Worm (Caenorhabditis elegans): ENCODE results near the gene Y71H2B.8.

DNA sequence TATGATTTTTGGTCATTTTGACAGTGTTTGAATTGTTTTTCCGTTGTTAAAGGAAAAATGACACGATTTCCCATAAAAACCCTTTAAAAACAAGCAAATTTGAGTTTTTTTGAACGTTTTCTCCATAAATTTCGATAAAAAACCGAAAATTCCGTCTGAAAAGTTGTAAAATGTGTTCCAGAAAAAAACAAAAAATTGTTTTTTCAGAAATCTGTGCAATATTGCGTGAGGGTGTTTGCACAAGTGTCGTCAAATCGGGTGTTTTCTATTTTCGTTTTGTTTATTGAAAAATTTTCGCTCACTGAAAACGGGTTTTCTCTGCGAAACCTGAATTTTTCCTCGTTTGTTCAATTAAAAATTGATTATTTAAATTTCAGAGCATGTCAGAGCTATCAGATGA is 40.5 kb downstream of the Y71H2B.8 start, which contains the start of gene ppfr-4:
- TF ChIP-seq W03F9.2 (tag; optimal IDR thresholded peaks at IDR 0.05) (no peak), him-1 (tag; optimal IDR thresholded peaks at IDR 0.05) (no peak), dao-5 (tag; optimal IDR thresholded peaks at IDR 0.05) (no peak)

Data from whole organism, L4/young adult.